Worm (Caenorhabditis elegans) whole organism, midembryonic: ENCODE data around the gene F59B1.8.

Source experiments
- T22C8.4 ChIP-seq: fragments of 200-800 bp; sonication (Bioruptor generic); IDR thresholded peaks from 2 replicates; pipeline ENCODE4 v1.3.6; 2022; ENCODE audit warnings: missing genetic modification characterization, missing compliant biosample characterization
- cog-1 ChIP-seq: sonication (generic microtip); optimal IDR thresholded peaks from 2 replicates; lab custom pipeline; 2016; ENCODE audit warnings: missing genetic modification characterization, missing compliant biosample characterization
- flt-1 ChIP-seq: fragments of 200-800 bp; sonication (Bioruptor generic); IDR thresholded peaks from 2 replicates; pipeline ENCODE4 v1.3.6; 2022; ENCODE audit warnings: missing genetic modification characterization, missing compliant biosample characterization
- klf-2 ChIP-seq: fragments of 200-800 bp; sonication (Bioruptor generic); conservative IDR thresholded peaks from 2 replicates; pipeline ENCODE4 v1.3.6; 2022; ENCODE audit warnings: missing genetic modification reagents, missing genetic modification characterization, missing compliant biosample characterization
- med-1 ChIP-seq: sonication (generic microtip); optimal IDR thresholded peaks from 2 replicates; lab custom pipeline; 2017; ENCODE audit warnings: missing genetic modification characterization, mild to moderate bottlenecking, missing compliant biosample characterization, antibody characterized with exemption, missing genetic modification reagents; ENCODE audit not compliant: insufficient read depth
- ref-1 ChIP-seq: fragments of 200-800 bp; sonication (Bioruptor generic); conservative IDR thresholded peaks from 2 replicates; pipeline ENCODE4 v1.3.6; 2022; ENCODE audit warnings: missing genetic modification reagents, missing genetic modification characterization, missing compliant biosample characterization
- tab-1 ChIP-seq: fragments of 200-800 bp; sonication (Bioruptor generic); IDR thresholded peaks from 2 replicates; pipeline ENCODE4 v1.3.6; 2022; ENCODE audit warnings: missing genetic modification characterization, missing compliant biosample characterization
- ztf-23 ChIP-seq: fragments of 200-800 bp; sonication (Bioruptor generic); IDR thresholded peaks from 2 replicates; pipeline ENCODE4 v1.3.6; 2022; ENCODE audit warnings: missing genetic modification reagents, missing genetic modification characterization, missing compliant biosample characterization
- ztf-29 ChIP-seq: fragments of 200-800 bp; sonication (Bioruptor generic); IDR thresholded peaks from 2 replicates; pipeline ENCODE4 v1.3.6; 2022; ENCODE audit warnings: missing genetic modification reagents, missing genetic modification characterization, missing compliant biosample characterization

F59B1.8 gene

DNA sequence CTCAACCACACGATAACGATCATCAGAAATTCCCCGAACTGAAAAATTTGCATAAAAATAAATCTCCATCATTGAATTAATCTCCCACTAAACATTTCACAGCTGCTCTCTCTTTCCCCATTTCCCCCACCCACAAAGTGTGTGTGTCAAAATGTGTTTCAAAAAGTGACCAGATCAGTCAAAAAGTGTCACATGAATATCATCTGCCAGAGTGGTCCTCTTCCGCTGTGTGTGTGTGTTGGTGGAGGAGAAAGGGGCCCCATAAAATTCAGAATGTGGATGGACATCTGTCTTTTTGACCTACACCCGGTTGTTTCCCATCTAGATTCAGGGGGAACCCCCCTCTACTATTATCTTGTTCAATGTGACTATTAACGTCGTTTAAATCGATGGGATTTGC lies 33.2 kb upstream of the F59B1.8 start:
- TF ChIP-seq ztf-23 (GFP tag; lab: Robert Waterston, UW), result no peak
- no peak for TF ChIP-seq T22C8.4 (GFP tag; lab: Robert Waterston, UW)
- no peak for TF ChIP-seq klf-2 (GFP tag; lab: Robert Waterston, UW)
- no peak for TF ChIP-seq ztf-29 (GFP tag; lab: Robert Waterston, UW)
- no peak for TF ChIP-seq med-1 (GFP tag; lab: Kevin White, UChicago)
- TF ChIP-seq cog-1, result no peak
- no peak for TF ChIP-seq ref-1
- no peak for TF ChIP-seq tab-1 (GFP tag; lab: Robert Waterston, UW)
- no peak for TF ChIP-seq flt-1 (GFP tag; lab: Robert Waterston, UW)

DNA sequence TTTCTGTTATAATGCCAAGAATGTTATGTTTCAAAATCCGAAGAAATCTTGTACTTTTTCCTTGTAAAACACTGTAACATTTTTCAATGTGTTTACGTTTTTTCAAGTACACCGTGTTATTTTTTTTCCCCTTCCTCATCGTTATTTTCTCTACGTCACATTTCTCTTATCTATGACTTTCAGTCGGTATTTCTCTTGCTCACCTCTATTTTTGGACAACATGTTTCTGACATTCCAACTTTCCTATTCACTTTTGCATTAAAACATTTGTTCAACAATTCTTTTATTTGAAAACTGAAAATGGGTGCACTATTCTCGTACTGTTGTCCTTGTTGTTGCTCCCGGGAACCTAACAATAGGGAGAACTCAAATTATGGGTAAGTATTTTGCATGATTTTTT lies 29.0 kb upstream of the F59B1.8 start, which contains the start of gene pals-33:
TSS of gene pals-33 (plus strand) at position 301 of the 400 bp plus-strand sequence.
- no peak for TF ChIP-seq klf-2 (GFP tag; lab: Robert Waterston, UW)
- TF ChIP-seq flt-1 (GFP tag; lab: Robert Waterston, UW), result no peak
- no peak for TF ChIP-seq cog-1
- TF ChIP-seq med-1 (GFP tag; lab: Kevin White, UChicago), result no peak
- TF ChIP-seq tab-1 (GFP tag; lab: Robert Waterston, UW), result no peak
- no peak for TF ChIP-seq ztf-23 (GFP tag; lab: Robert Waterston, UW)
- no peak for TF ChIP-seq ref-1
- no peak for TF ChIP-seq T22C8.4 (GFP tag; lab: Robert Waterston, UW)
- TF ChIP-seq ztf-29 (GFP tag; lab: Robert Waterston, UW), result no peak

DNA sequence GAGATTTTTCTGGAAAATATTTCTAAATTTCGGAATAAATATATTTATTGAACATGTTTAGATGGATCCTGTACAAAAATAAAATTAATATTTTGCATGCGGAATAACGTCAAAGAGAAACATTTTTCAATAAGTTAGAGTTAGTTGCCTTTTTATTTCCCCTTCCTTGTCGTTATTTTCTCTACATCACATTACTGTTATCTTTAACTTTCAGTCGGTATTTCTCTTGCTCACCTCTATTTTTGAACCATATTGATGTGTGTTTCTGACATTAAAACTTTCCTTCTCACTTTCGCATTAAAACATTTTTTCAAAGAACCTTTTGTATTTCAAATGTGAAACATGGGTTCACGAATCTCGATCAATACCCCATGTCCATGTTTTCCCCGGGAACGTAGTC lies 26.5 kb upstream of the F59B1.8 start, which contains the start of gene Y39H10B.3:
TSS of gene Y39H10B.3 (plus strand) at position 301 of the 400 bp plus-strand sequence.
- TF ChIP-seq ref-1 (no peak), ztf-23 (GFP tag; lab: Robert Waterston, UW) (no peak), tab-1 (GFP tag; lab: Robert Waterston, UW) (no peak), flt-1 (GFP tag; lab: Robert Waterston, UW) (no peak), ztf-29 (GFP tag; lab: Robert Waterston, UW) (no peak), med-1 (GFP tag; lab: Kevin White, UChicago) (no peak), cog-1 (no peak), klf-2 (GFP tag; lab: Robert Waterston, UW) (no peak), T22C8.4 (GFP tag; lab: Robert Waterston, UW) (no peak)

DNA sequence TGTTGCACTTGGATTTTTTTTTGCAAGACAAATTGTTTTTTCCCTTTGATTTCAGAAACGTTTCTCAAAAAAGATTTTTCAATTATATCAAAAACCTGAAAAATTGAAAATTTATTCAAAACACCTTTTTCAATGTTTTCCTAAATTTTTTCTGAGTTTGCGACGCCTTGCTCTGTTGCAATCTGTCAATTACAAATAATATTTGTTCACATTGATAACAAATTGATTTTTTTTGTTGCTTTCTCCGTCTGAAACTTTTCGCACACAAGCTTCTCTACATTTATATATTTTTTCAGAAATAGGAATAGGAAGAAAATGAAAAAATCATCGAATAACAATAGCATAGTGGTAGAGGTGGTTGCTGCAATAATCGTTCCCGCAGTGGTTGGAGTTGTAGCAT lies 24.4 kb upstream of the F59B1.8 start, which contains the start of gene Y39H10B.2:
TSS of gene Y39H10B.2 (plus strand) at position 301 of the 400 bp plus-strand sequence.
- TF ChIP-seq T22C8.4 (GFP tag; lab: Robert Waterston, UW) (no peak), ref-1 (no peak), ztf-23 (GFP tag; lab: Robert Waterston, UW) (no peak), tab-1 (GFP tag; lab: Robert Waterston, UW) (no peak), flt-1 (GFP tag; lab: Robert Waterston, UW) (no peak), ztf-29 (GFP tag; lab: Robert Waterston, UW) (no peak), med-1 (GFP tag; lab: Kevin White, UChicago) (no peak), cog-1 (no peak), klf-2 (GFP tag; lab: Robert Waterston, UW) (no peak)

DNA sequence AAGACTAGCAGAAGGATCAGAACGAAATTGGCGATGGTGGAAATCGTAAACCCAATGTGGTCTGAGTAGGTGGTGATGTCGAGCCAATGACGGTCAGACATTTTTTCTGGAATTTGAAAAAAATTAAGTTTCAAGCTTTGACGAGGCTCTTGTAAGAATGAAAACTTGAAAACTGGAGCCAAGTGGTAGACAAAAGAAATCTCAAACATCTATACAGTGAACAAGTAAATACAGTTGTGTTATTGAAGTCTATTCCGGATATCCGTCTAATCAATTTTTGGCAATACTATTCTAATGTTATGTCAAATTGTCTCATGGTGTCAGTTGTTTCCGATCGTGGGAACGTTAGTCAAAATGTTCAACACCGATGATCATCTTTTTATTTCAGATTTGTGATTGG lies 22.8 kb upstream of the F59B1.8 start, which contains the start of gene str-113:
TSS of gene str-113 (minus strand) at position 101 of the 400 bp plus-strand sequence.
- TF ChIP-seq klf-2 (GFP tag; lab: Robert Waterston, UW) (no peak), ztf-29 (GFP tag; lab: Robert Waterston, UW) (no peak), flt-1 (GFP tag; lab: Robert Waterston, UW) (no peak), tab-1 (GFP tag; lab: Robert Waterston, UW) (no peak), med-1 (GFP tag; lab: Kevin White, UChicago) (no peak), ztf-23 (GFP tag; lab: Robert Waterston, UW) (no peak), T22C8.4 (GFP tag; lab: Robert Waterston, UW) (no peak), ref-1 (no peak), cog-1 (no peak)

DNA sequence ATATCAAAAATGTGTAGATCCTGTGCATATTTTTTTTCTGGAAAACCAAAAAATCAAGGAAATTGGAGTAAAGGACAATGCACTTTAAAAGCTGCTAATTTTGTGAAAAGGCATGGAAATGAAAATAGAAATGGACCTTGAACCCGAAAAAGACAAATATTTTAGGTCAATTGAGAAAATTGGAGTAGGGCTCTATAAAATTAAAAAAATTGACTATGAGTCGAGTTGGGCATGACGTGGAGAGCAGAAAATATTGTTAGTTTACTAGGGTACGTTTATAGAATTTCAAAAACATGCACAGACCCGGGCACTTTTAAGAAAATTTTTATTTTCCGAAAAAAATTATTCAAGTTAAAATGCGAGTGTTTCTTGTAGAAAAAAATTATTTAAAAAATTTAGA lies 15.4 kb upstream of the F59B1.8 start, which contains the start of gene acr-23:
TSS of gene acr-23 (minus strand) at position 101 of the 400 bp plus-strand sequence.
- TF ChIP-seq med-1 (GFP tag; lab: Kevin White, UChicago) (no peak), ref-1 (no peak), ztf-23 (GFP tag; lab: Robert Waterston, UW) (no peak), cog-1 (no peak), tab-1 (GFP tag; lab: Robert Waterston, UW) (no peak), ztf-29 (GFP tag; lab: Robert Waterston, UW) (no peak), klf-2 (GFP tag; lab: Robert Waterston, UW) (no peak), T22C8.4 (GFP tag; lab: Robert Waterston, UW) (no peak), flt-1 (GFP tag; lab: Robert Waterston, UW) (no peak)

DNA sequence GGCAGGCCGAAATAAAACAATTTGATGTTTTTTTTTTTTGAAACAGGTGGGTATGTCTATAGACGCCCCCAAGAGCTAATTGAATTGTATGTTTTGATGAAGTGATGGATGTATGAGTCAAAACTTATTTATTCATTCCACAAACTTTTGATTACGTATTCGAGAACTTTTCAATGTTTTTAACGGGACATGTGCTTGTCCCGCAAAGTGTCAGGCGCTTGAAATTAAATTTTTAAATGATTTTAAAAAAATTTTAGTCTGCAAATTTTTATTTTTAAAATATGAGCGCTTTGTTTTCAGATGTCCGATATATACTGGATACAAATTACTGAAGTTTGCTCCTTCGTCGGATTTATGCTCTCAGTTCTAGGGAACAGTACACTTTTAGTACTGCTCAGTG lies 5.4 kb upstream of the F59B1.8 start, which contains the start of gene str-114:
TSS of gene str-114 (plus strand) at position 301 of the 400 bp plus-strand sequence.
- no peak for TF ChIP-seq T22C8.4 (GFP tag; lab: Robert Waterston, UW)
- no peak for TF ChIP-seq cog-1
- TF ChIP-seq flt-1 (GFP tag; lab: Robert Waterston, UW), result no peak
- TF ChIP-seq tab-1 (GFP tag; lab: Robert Waterston, UW), result no peak
- TF ChIP-seq ztf-29 (GFP tag; lab: Robert Waterston, UW), result no peak
- TF ChIP-seq ztf-23 (GFP tag; lab: Robert Waterston, UW), result no peak
- TF ChIP-seq ref-1, result no peak
- TF ChIP-seq klf-2 (GFP tag; lab: Robert Waterston, UW), result no peak
- no peak for TF ChIP-seq med-1 (GFP tag; lab: Kevin White, UChicago)

DNA sequence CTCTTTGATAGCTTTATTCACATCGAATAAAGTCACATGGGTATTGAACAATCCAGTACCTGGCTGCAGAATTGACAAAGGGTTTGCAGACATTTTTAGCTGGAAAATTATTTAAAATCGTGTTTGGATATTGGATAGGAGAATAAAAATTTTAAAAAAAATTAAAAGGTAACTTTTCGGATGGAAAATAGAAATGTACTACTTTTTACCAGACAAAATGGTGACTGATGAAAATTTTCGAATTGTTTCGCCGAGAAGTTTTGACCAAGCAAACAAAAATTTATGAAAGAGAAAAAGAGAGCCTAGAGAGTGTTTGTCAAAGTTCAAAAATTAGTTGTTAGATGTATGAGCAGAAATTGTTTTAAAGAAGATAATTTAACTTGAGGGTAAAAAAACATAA lies 3.8 kb upstream of the F59B1.8 start, which contains the start of gene F59B1.10:
TSS of gene F59B1.10 (minus strand) at position 101 of the 400 bp plus-strand sequence.
- TF ChIP-seq T22C8.4 (GFP tag; lab: Robert Waterston, UW), result no peak
- TF ChIP-seq ztf-29 (GFP tag; lab: Robert Waterston, UW), result no peak
- TF ChIP-seq klf-2 (GFP tag; lab: Robert Waterston, UW), result no peak
- no peak for TF ChIP-seq med-1 (GFP tag; lab: Kevin White, UChicago)
- no peak for TF ChIP-seq ref-1
- TF ChIP-seq cog-1, result no peak
- TF ChIP-seq flt-1 (GFP tag; lab: Robert Waterston, UW), result no peak
- TF ChIP-seq ztf-23 (GFP tag; lab: Robert Waterston, UW), result no peak
- no peak for TF ChIP-seq tab-1 (GFP tag; lab: Robert Waterston, UW)

DNA sequence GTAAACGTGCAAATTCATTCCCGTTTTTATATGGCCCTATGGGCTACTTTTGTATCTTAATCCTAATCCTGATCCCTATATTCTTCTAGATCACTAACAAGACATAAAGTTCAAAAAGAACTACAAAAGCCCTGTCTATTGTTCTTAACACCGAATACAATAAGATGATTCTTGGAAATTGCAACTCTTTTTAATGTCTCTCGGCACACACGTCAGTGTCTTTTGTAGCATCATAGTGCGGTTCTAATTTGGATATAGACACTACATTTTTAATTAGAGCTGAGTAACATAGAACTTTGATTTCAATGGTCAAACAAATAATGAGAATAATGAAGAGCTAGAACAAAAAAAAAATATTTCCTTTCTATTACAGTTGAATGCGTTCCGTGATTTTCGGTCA lies 4.2 kb downstream of the F59B1.8 start:
- no peak for TF ChIP-seq T22C8.4 (GFP tag; lab: Robert Waterston, UW)
- no peak for TF ChIP-seq med-1 (GFP tag; lab: Kevin White, UChicago)
- no peak for TF ChIP-seq tab-1 (GFP tag; lab: Robert Waterston, UW)
- no peak for TF ChIP-seq cog-1
- no peak for TF ChIP-seq flt-1 (GFP tag; lab: Robert Waterston, UW)
- no peak for TF ChIP-seq klf-2 (GFP tag; lab: Robert Waterston, UW)
